Worm (Caenorhabditis elegans) whole organism, early embryonic: ENCODE results near the gene zig-10.

Experiments used
- ama-1 ChIP-seq: fragments of 150-350 bp; optimal IDR thresholded peaks from 2 replicates; lab custom pipeline; 2014
- ceh-36 ChIP-seq: sonication (generic microtip); optimal IDR thresholded peaks from 2 replicates; lab custom pipeline; 2016; ENCODE audit warnings: missing genetic modification characterization, inconsistent platforms, missing compliant biosample characterization
- flt-1 ChIP-seq: fragments of 200-800 bp; sonication (Bioruptor generic); IDR thresholded peaks from 2 replicates; pipeline ENCODE4 v1.3.6; 2022; ENCODE audit warnings: missing genetic modification characterization, missing compliant biosample characterization
- hmbx-1 ChIP-seq: sonication (generic microtip); optimal IDR thresholded peaks from 2 replicates; lab custom pipeline; 2016; ENCODE audit warnings: mild to moderate bottlenecking, missing genetic modification characterization, missing compliant biosample characterization
- pes-1 ChIP-seq: fragments of 200-800 bp; sonication (Bioruptor generic); IDR thresholded peaks from 2 replicates; pipeline ENCODE4 v1.3.6; 2022; ENCODE audit warnings: missing genetic modification reagents, missing genetic modification characterization, missing compliant biosample characterization

ce11 chrII:6403233-6403632 is 4.7 kb downstream of the zig-10 start, which contains the start of gene T25D10.1:
- TF ChIP-seq ama-1 (lab: Kevin White, UChicago) (no peak), hmbx-1 (tag; lab: Kevin White, UChicago) (no peak), pes-1 (GFP tag; lab: Robert Waterston, UW) (no peak), flt-1 (no peak), ceh-36 (tag; lab: Kevin White, UChicago) (no peak)
